Worm (Caenorhabditis elegans): Measurements from ENCODE around the gene B0361.14.
A peak's percentile ranks its signal among the peaks of the same experiment; 100 is the strongest.

- TF ChIP-seq snpc-4 (GFP tag; optimal IDR thresholded peaks at IDR 0.05) = no peak
- peak in 3 of 4 experiments; percentile 10 to 45 (median 35) for TF ChIP-seq snpc-4 (tag; optimal IDR thresholded peaks at IDR 0.05)
- no peak for TF ChIP-seq zim-3 (tag; optimal IDR thresholded peaks at IDR 0.05)
- no peak for TF ChIP-seq egl-18 (GFP tag; IDR thresholded peaks at IDR 0.05)
- TF ChIP-seq unc-62 (GFP tag; optimal IDR thresholded peaks at IDR 0.05) = no peak
- TF ChIP-seq ceh-58 (GFP tag; IDR thresholded peaks at IDR 0.05) = no peak
- TF ChIP-seq B0336.3 (GFP tag; IDR thresholded peaks at IDR 0.05) = peak; percentile 28; the same call in 1 of the 2 replicates
- TF ChIP-seq nfya-1 (tag; optimal IDR thresholded peaks at IDR 0.05; ENCODE audit: borderline replicate concordance, insufficient read depth) = no peak
- TF ChIP-seq B0035.1 (tag; optimal IDR thresholded peaks at IDR 0.05) = no peak
- no peak for TF ChIP-seq nhr-27 (tag; optimal IDR thresholded peaks at IDR 0.05)
- no peak for TF ChIP-seq sdz-38 (tag; optimal IDR thresholded peaks at IDR 0.05)
- TF ChIP-seq rec-8 (tag; optimal IDR thresholded peaks at IDR 0.05) = no peak
- TF ChIP-seq ama-1 (optimal IDR thresholded peaks at IDR 0.05) = no peak
- TF ChIP-seq ama-1 (GFP tag; optimal IDR thresholded peaks at IDR 0.05) = no peak
- no peak for TF ChIP-seq F39B2.1 (GFP tag; IDR thresholded peaks at IDR 0.05)
Observed at ce11 chrIII:7336214-7336613, 36.9 kb upstream of the B0361.14 start, which contains the start of gene gsp-2.
